Fruit fly (Drosophila melanogaster) whole organism, embryonic: ENCODE results near the gene superdeath.

Source experiments
- Bteb2 ChIP-seq: fragments of 200-800 bp; sonication (Bioruptor generic); optimal IDR thresholded peaks from 2 replicates; lab custom pipeline; 2016; ENCODE audit warnings: missing biosample characterization, missing genetic modification characterization
- CG10147 ChIP-seq: fragments of 200-800 bp; sonication (Bioruptor generic); optimal IDR thresholded peaks from 2 replicates; lab custom pipeline; 2019; ENCODE audit warnings: missing biosample characterization, mild to moderate bottlenecking, missing genetic modification characterization, moderate library complexity
- CG10267 ChIP-seq: fragments of 200-800 bp; sonication (Bioruptor generic); optimal IDR thresholded peaks from 2 replicates; lab custom pipeline; 2018; ENCODE audit warnings: missing biosample characterization, mild to moderate bottlenecking, missing genetic modification characterization, moderate library complexity
- CG10321 ChIP-seq: fragments of 200-800 bp; sonication (Bioruptor generic); IDR thresholded peaks from 2 replicates; pipeline ENCODE4 v1.3.6; 2022; ENCODE audit warnings: missing biosample characterization, missing genetic modification characterization
- CG10366 ChIP-seq: fragments of 200-800 bp; sonication (Bioruptor generic); IDR thresholded peaks from 2 replicates; pipeline ENCODE4 v1.3.6; 2022; ENCODE audit warnings: missing biosample characterization, missing genetic modification characterization
- CG11085 ChIP-seq: fragments of 200-800 bp; sonication (Bioruptor generic); IDR thresholded peaks from 2 replicates; pipeline ENCODE4 v1.3.6; 2022; ENCODE audit warnings: missing biosample characterization, missing genetic modification characterization
- CG11504 ChIP-seq: fragments of 200-800 bp; sonication (Bioruptor generic); optimal IDR thresholded peaks from 3 replicates; lab custom pipeline; 2019; ENCODE audit warnings: missing biosample characterization, mild to moderate bottlenecking, missing genetic modification characterization, moderate library complexity
- CG11695 ChIP-seq: fragments of 200-800 bp; sonication (Bioruptor generic); IDR thresholded peaks from 3 replicates; pipeline ENCODE4 v1.3.6; 2022; ENCODE audit warnings: missing biosample characterization, missing genetic modification characterization
- CG14014 ChIP-seq: fragments of 200-800 bp; sonication (Bioruptor generic); IDR thresholded peaks from 2 replicates; pipeline ENCODE4 v1.3.6; 2022; ENCODE audit warnings: missing biosample characterization, missing genetic modification characterization
- CG14667 ChIP-seq: fragments of 200-800 bp; sonication (Bioruptor generic); IDR thresholded peaks from 2 replicates; pipeline ENCODE4 v1.3.6; 2022; ENCODE audit warnings: missing biosample characterization, missing genetic modification characterization
- CG15073 ChIP-seq: fragments of 200-800 bp; sonication (Bioruptor generic); optimal IDR thresholded peaks from 2 replicates; lab custom pipeline; 2016; ENCODE audit warnings: missing biosample characterization, missing genetic modification characterization
- CG15514 ChIP-seq: fragments of 200-800 bp; sonication (Bioruptor generic); optimal IDR thresholded peaks from 3 replicates; lab custom pipeline; 2017; ENCODE audit warnings: missing biosample characterization, missing genetic modification characterization, mild to moderate bottlenecking, moderate library complexity, missing genetic modification reagents
- CG1603 ChIP-seq: fragments of 200-800 bp; sonication (Bioruptor generic); optimal IDR thresholded peaks from 2 replicates; lab custom pipeline; 2019; ENCODE audit warnings: missing biosample characterization, mild to moderate bottlenecking, missing genetic modification characterization, moderate library complexity
- CG17328 ChIP-seq: fragments of 200-800 bp; sonication (Bioruptor generic); IDR thresholded peaks from 2 replicates; pipeline ENCODE4 v1.3.6; 2022; ENCODE audit warnings: missing biosample characterization, missing genetic modification characterization
- CG17359 ChIP-seq: fragments of 200-800 bp; sonication (Bioruptor generic); optimal IDR thresholded peaks from 3 replicates; lab custom pipeline; 2018; ENCODE audit warnings: missing biosample characterization, mild to moderate bottlenecking, missing genetic modification characterization, moderate library complexity
- CG17568 ChIP-seq: fragments of 200-800 bp; sonication (Bioruptor generic); optimal IDR thresholded peaks from 2 replicates; lab custom pipeline; 2018; ENCODE audit warnings: missing biosample characterization, mild to moderate bottlenecking, missing genetic modification characterization, moderate library complexity
- CG2129 ChIP-seq: fragments of 200-800 bp; sonication (Bioruptor generic); IDR thresholded peaks from 2 replicates; pipeline ENCODE4 v1.3.6; 2022; ENCODE audit warnings: missing biosample characterization, missing genetic modification characterization; ENCODE audit not compliant: partially characterized antibody
- CG3163 ChIP-seq: fragments of 200-800 bp; sonication (Bioruptor generic); optimal IDR thresholded peaks from 3 replicates; lab custom pipeline; 2016; ENCODE audit warnings: missing biosample characterization, missing genetic modification characterization
- CG3281 ChIP-seq: fragments of 200-800 bp; sonication (Bioruptor generic); optimal IDR thresholded peaks from 3 replicates; lab custom pipeline; 2017; ENCODE audit warnings: missing biosample characterization, mild to moderate bottlenecking, missing genetic modification characterization
- CG3407 ChIP-seq: fragments of 200-800 bp; sonication (Bioruptor generic); optimal IDR thresholded peaks from 2 replicates; lab custom pipeline; 2018; ENCODE audit warnings: missing biosample characterization, mild to moderate bottlenecking, missing genetic modification characterization
- CG5245 ChIP-seq: fragments of 200-800 bp; sonication (Bioruptor generic); optimal IDR thresholded peaks from 3 replicates; lab custom pipeline; 2016; ENCODE audit warnings: missing biosample characterization, missing genetic modification characterization
- CG7987 ChIP-seq: fragments of 200-800 bp; sonication (Bioruptor generic); optimal IDR thresholded peaks from 2 replicates; lab custom pipeline; 2018; ENCODE audit warnings: missing biosample characterization, mild to moderate bottlenecking, missing genetic modification characterization, moderate library complexity
- CG8290 ChIP-seq, 3 experiments: fragments of 200-800 bp; sonication (Bioruptor generic); optimal IDR thresholded peaks; 2 replicates each; lab custom pipeline; 2016 to 2019; ENCODE audit warnings: missing biosample characterization in 3 of 3, missing genetic modification characterization in 3 of 3, mild to moderate bottlenecking in 2 of 3, moderate library complexity in 1 of 3
- CG9609 ChIP-seq: fragments of 200-800 bp; sonication (Bioruptor generic); optimal IDR thresholded peaks from 3 replicates; lab custom pipeline; 2016; ENCODE audit warnings: missing biosample characterization, missing genetic modification characterization
- Deaf1 ChIP-seq: fragments of 200-800 bp; optimal IDR thresholded peaks from 3 replicates; lab custom pipeline; 2019; ENCODE audit warnings: missing biosample characterization, mild to moderate bottlenecking, missing genetic modification characterization, moderate library complexity
- Fer3 ChIP-seq: fragments of 200-800 bp; sonication (Bioruptor generic); optimal IDR thresholded peaks from 2 replicates; lab custom pipeline; 2018; ENCODE audit warnings: missing biosample characterization, mild to moderate bottlenecking, missing genetic modification characterization, moderate library complexity
- HLH54F ChIP-seq: fragments of 200-800 bp; sonication (Bioruptor generic); optimal IDR thresholded peaks from 3 replicates; lab custom pipeline; 2016; ENCODE audit warnings: missing biosample characterization, missing genetic modification characterization
- Hr3 ChIP-seq: fragments of 200-800 bp; sonication (Bioruptor generic); optimal IDR thresholded peaks from 3 replicates; lab custom pipeline; 2016; ENCODE audit warnings: missing biosample characterization, missing genetic modification characterization
- NK7.1 ChIP-seq: fragments of 200-800 bp; sonication (Bioruptor generic); optimal IDR thresholded peaks from 3 replicates; lab custom pipeline; 2016; ENCODE audit warnings: missing biosample characterization, missing genetic modification characterization
- Opbp ChIP-seq: fragments of 200-800 bp; sonication (Bioruptor generic); IDR thresholded peaks from 3 replicates; pipeline ENCODE4 v1.3.6; 2022; ENCODE audit warnings: missing biosample characterization, missing genetic modification characterization; ENCODE audit not compliant: partially characterized antibody
- Sox100B ChIP-seq: fragments of 200-800 bp; sonication (Bioruptor generic); optimal IDR thresholded peaks from 3 replicates; lab custom pipeline; 2018; ENCODE audit warnings: missing biosample characterization, mild to moderate bottlenecking, missing genetic modification characterization
- chif ChIP-seq, 2 experiments: fragments of 200-800 bp; sonication (Bioruptor generic); optimal IDR thresholded peaks; 3 replicates each; lab custom pipeline; 2016; ENCODE audit warnings: missing biosample characterization in 2 of 2, missing genetic modification characterization in 2 of 2
- da ChIP-seq: fragments of 200-800 bp; sonication (Bioruptor generic); optimal IDR thresholded peaks from 2 replicates; lab custom pipeline; 2016; ENCODE audit warnings: missing biosample characterization, missing genetic modification characterization
- disco-r ChIP-seq: fragments of 200-800 bp; sonication (Bioruptor generic); optimal IDR thresholded peaks from 2 replicates; lab custom pipeline; 2016; ENCODE audit warnings: missing biosample characterization, missing genetic modification characterization
- grau ChIP-seq: fragments of 200-800 bp; optimal IDR thresholded peaks from 3 replicates; lab custom pipeline; 2019; ENCODE audit warnings: missing biosample characterization, mild to moderate bottlenecking, missing genetic modification characterization, moderate library complexity
- gsb-n ChIP-seq: fragments of 200-800 bp; sonication (Bioruptor generic); optimal IDR thresholded peaks from 3 replicates; lab custom pipeline; 2018; ENCODE audit warnings: missing biosample characterization, mild to moderate bottlenecking, missing genetic modification characterization
- kah ChIP-seq: fragments of 200-800 bp; sonication (Bioruptor generic); optimal IDR thresholded peaks from 2 replicates; lab custom pipeline; 2018; ENCODE audit warnings: missing biosample characterization, mild to moderate bottlenecking, missing genetic modification characterization
- lola ChIP-seq, 3 experiments: fragments of >200 bp in 2 of 3; fragments of 200-800 bp in 1 of 3; sonication (Bioruptor generic) in 1 of 3; optimal IDR thresholded peaks; 2 replicates each; lab custom pipeline; 2017 to 2019; ENCODE audit warnings: missing biosample characterization in 3 of 3, missing genetic modification characterization in 3 of 3, mild to moderate bottlenecking in 1 of 3, moderate library complexity in 1 of 3
- pan ChIP-seq, 4 experiments: fragments of >200 bp in 3 of 4; fragments of 200-800 bp in 1 of 4; sonication (Bioruptor generic) in 1 of 4; optimal IDR thresholded peaks in 3 of 4; IDR thresholded peaks in 1 of 4; 2 replicates each; pipeline versions ENCODE4 v1.3.6 to Lab custom; 2017 to 2022; ENCODE audit warnings: missing biosample characterization in 2 of 4, missing genetic modification characterization in 2 of 4, mixed read lengths in 1 of 4
- pita ChIP-seq: fragments of 200-800 bp; sonication (Bioruptor generic); optimal IDR thresholded peaks from 2 replicates; lab custom pipeline; 2017; ENCODE audit warnings: missing biosample characterization, mild to moderate bottlenecking, missing genetic modification characterization
- rib ChIP-seq: fragments of 200-800 bp; sonication (Bioruptor generic); IDR thresholded peaks from 2 replicates; pipeline ENCODE4 v1.3.6; 2022; ENCODE audit warnings: missing biosample characterization, missing genetic modification characterization
- row ChIP-seq: fragments of 200-800 bp; sonication (Bioruptor generic); IDR thresholded peaks from 3 replicates; pipeline ENCODE4 v1.3.6; 2022; ENCODE audit warnings: missing biosample characterization, missing genetic modification characterization
- sens ChIP-seq: fragments of 200-800 bp; sonication (Bioruptor generic); peaks from one replicate; lab custom pipeline; 2016; ENCODE audit warnings: missing biosample characterization, missing genetic modification characterization
- sima ChIP-seq: fragments of 200-800 bp; sonication (Bioruptor generic); optimal IDR thresholded peaks from 2 replicates; lab custom pipeline; 2016; ENCODE audit warnings: missing biosample characterization, missing genetic modification characterization
- sisA ChIP-seq: fragments of 200-800 bp; sonication (Bioruptor generic); IDR thresholded peaks from 2 replicates; pipeline ENCODE4 v1.3.6; 2022; ENCODE audit warnings: missing biosample characterization, missing genetic modification characterization
- tgo ChIP-seq: fragments of 200-800 bp; sonication (Bioruptor generic); IDR thresholded peaks from 3 replicates; pipeline ENCODE4 v1.3.6; 2022; ENCODE audit warnings: missing biosample characterization, missing genetic modification characterization
- trh ChIP-seq: fragments of 200-800 bp; sonication (Bioruptor generic); optimal IDR thresholded peaks from 2 replicates; lab custom pipeline; 2016; ENCODE audit warnings: missing biosample characterization, missing genetic modification characterization
- tx ChIP-seq: fragments of 200-800 bp; sonication (Bioruptor generic); optimal IDR thresholded peaks from 2 replicates; lab custom pipeline; 2016; ENCODE audit warnings: missing biosample characterization, missing genetic modification characterization
- wdn ChIP-seq: fragments of 200-800 bp; sonication (Bioruptor generic); IDR thresholded peaks from 2 replicates; pipeline ENCODE4 v1.3.6; 2022; ENCODE audit warnings: missing biosample characterization, missing genetic modification characterization
- z ChIP-seq: fragments of 200-800 bp; sonication (Bioruptor generic); IDR thresholded peaks from 3 replicates; pipeline ENCODE4 v1.3.6; 2022; ENCODE audit warnings: missing biosample characterization, missing genetic modification characterization

superdeath gene

dm6 chr3R:29124128-29124527 is 14.3 kb upstream of the superdeath start (continued):
- TF ChIP-seq sisA (GFP tag; lab: Robert Waterston, UW) (peak; percentile 79), CG14014 (GFP tag; lab: Robert Waterston, UW) (peak; percentile 51; the same call in 1 of the 2 replicates), CG10366 (GFP tag; lab: Robert Waterston, UW) (peak; percentile 79), CG10267 (peak; percentile 40), kah (no peak), CG14667 (GFP tag; lab: Robert Waterston, UW) (peak; percentile 72), Sox100B (GFP tag; lab: Kevin White, UChicago) (peak; percentile 24), sima (GFP tag; lab: Kevin White, UChicago) (no peak), grau (peak; percentile 96), pita (GFP tag; lab: Kevin White, UChicago) (no peak), CG15514 (peak; percentile 20), CG11085 (GFP tag; lab: Robert Waterston, UW) (peak; percentile 34; the same call in 1 of the 2 replicates), tgo (GFP tag; lab: Robert Waterston, UW) (peak; percentile 73), CG8290 (GFP tag; optimal IDR thresholded peaks at IDR 0.05; lab: Kevin White, UChicago) (peak; percentile 25), CG8290 (tag; optimal IDR thresholded peaks at IDR 0.05; lab: Kevin White, UChicago) (peak in 1 of 2 experiments; percentile 84), CG3163 (GFP tag; lab: Kevin White, UChicago) (no peak), HLH54F (peak; percentile 52), z (GFP tag; lab: Robert Waterston, UW) (no peak; the same call in 2 of the 3 replicates), da (GFP tag; lab: Kevin White, UChicago) (no peak), CG5245 (peak; percentile 26), CG10147 (GFP tag; lab: Kevin White, UChicago) (no peak), Opbp (GFP tag; lab: Robert Waterston, UW) (no peak), gsb-n (tag; lab: Kevin White, UChicago) (no peak), row (peak; percentile 77), CG17328 (peak; percentile 73), Bteb2 (GFP tag; lab: Kevin White, UChicago) (no peak), NK7.1 (peak; percentile 5), wdn (GFP tag; lab: Robert Waterston, UW) (peak; percentile 72), CG2129 (GFP tag; lab: Robert Waterston, UW) (no peak), CG9609 (peak; percentile 4), CG3407 (peak; percentile 38), sens (GFP tag; lab: Kevin White, UChicago) (peak; percentile 92), pan (optimal IDR thresholded peaks at IDR 0.05; lab: Kevin White, UChicago) (no peak), pan (GFP tag; optimal IDR thresholded peaks at IDR 0.05 in 1 of 2, IDR thresholded peaks at IDR 0.05 in 1 of 2) (peak in 1 of 2 experiments; percentile 76), trh (GFP tag; lab: Kevin White, UChicago) (no peak), tx (GFP tag; lab: Kevin White, UChicago) (peak; percentile 10), CG1603 (peak; percentile 86), CG3281 (GFP tag; lab: Kevin White, UChicago) (peak; percentile 39), CG11695 (GFP tag; lab: Robert Waterston, UW) (peak; percentile 77), CG17568 (no peak), CG17359 (tag; lab: Kevin White, UChicago) (peak; percentile 52), CG7987 (no peak), CG15073 (GFP tag; lab: Kevin White, UChicago) (no peak), Fer3 (tag; lab: Kevin White, UChicago) (peak; percentile 69), Deaf1 (tag; lab: Kevin White, UChicago) (no peak), CG10321 (no peak; the same call in 1 of the 2 replicates), lola (GFP tag; optimal IDR thresholded peaks at IDR 0.05; lab: Kevin White, UChicago) (peak in 1 of 3 experiments; percentile 34), Hr3 (peak; percentile 39), disco-r (GFP tag; lab: Kevin White, UChicago) (no peak), rib (GFP tag; lab: Robert Waterston, UW) (no peak), CG11504 (tag; lab: Kevin White, UChicago) (no peak), chif (GFP tag; optimal IDR thresholded peaks at IDR 0.05; lab: Kevin White, UChicago) (peak; percentile 19 to 63)
